In genomic region chr3R:20542283-20543144, dm6 we compare ENCODE assay signal across 5 fruit fly cellular contexts.
TF ChIP-seq lines count a peak whose summit lies in the region.

No protein-coding gene starts in this region.

- TF ChIP-seq CTCF in whole organism, embryonic (GFP tag; optimal IDR thresholded peaks at IDR 0.05; lab: Kevin White, UChicago): no peak

TF ChIP-seq in whole organism, adult, 20 proteins besides CTCF, POLR2A, EP300 and RAD21:
- no peak for TF ChIP-seq CG11617 (GFP tag; optimal IDR thresholded peaks at IDR 0.05; lab: Kevin White, UChicago)
- TF ChIP-seq tj (GFP tag; optimal IDR thresholded peaks at IDR 0.05; lab: Kevin White, UChicago): peak; percentile 84
- TF ChIP-seq Mnt (GFP tag; optimal IDR thresholded peaks at IDR 0.05; lab: Kevin White, UChicago): peak; percentile 36
- peak; percentile 45 for TF ChIP-seq CG7101 (tag; optimal IDR thresholded peaks at IDR 0.05; lab: Kevin White, UChicago)
- TF ChIP-seq cic (GFP tag; optimal IDR thresholded peaks at IDR 0.05; lab: Kevin White, UChicago): peak; percentile 8
- TF ChIP-seq ovo (GFP tag; optimal IDR thresholded peaks at IDR 0.05; lab: Kevin White, UChicago): peak; percentile 80
- TF ChIP-seq bab1 (GFP tag; optimal IDR thresholded peaks at IDR 0.05; lab: Kevin White, UChicago): no peak
- peak; percentile 32 for TF ChIP-seq Crg-1 (GFP tag; optimal IDR thresholded peaks at IDR 0.05; lab: Kevin White, UChicago)
- TF ChIP-seq cnc (optimal IDR thresholded peaks at IDR 0.05; lab: Kevin White, UChicago): no peak
- peak; percentile 4 for TF ChIP-seq kay (GFP tag; lab: Kevin White, UChicago; ENCODE audit: borderline replicate concordance)
TF ChIP-seq in whole organism, adult: peak in this region for 7.

TF ChIP-seq in whole organism, embryonic, 481 proteins besides CTCF, POLR2A, EP300 and RAD21 (continues in another document):
- TF ChIP-seq lilli (GFP tag; optimal IDR thresholded peaks at IDR 0.05; lab: Kevin White, UChicago) (no peak), emc (GFP tag; optimal IDR thresholded peaks at IDR 0.05; lab: Kevin White, UChicago) (no peak), Stat92E (GFP tag; optimal IDR thresholded peaks at IDR 0.05; lab: Kevin White, UChicago) (no peak), CG11696 (GFP tag; IDR thresholded peaks at IDR 0.05; lab: Robert Waterston, UW) (no peak), unc-4 (GFP tag; IDR thresholded peaks at IDR 0.05; lab: Robert Waterston, UW; ENCODE audit: partially characterized antibody) (no peak), CG1792 (GFP tag; optimal IDR thresholded peaks at IDR 0.05; lab: Kevin White, UChicago) (no peak), CG17361 (GFP tag; IDR thresholded peaks at IDR 0.05; lab: Robert Waterston, UW) (peak; percentile 42; the same call in 2 of the 3 replicates), cato (GFP tag; optimal IDR thresholded peaks at IDR 0.05; lab: Kevin White, UChicago; ENCODE audit: borderline replicate concordance) (no peak), HHEX (GFP tag; optimal IDR thresholded peaks at IDR 0.05; lab: Kevin White, UChicago) (peak; percentile 51), crol (GFP tag; IDR thresholded peaks at IDR 0.05; lab: Robert Waterston, UW) (no peak), Hand (GFP tag; optimal IDR thresholded peaks at IDR 0.05; lab: Kevin White, UChicago) (no peak), BEAF-32 (GFP tag; optimal IDR thresholded peaks at IDR 0.05; lab: Kevin White, UChicago) (no peak), CG5245 (GFP tag; optimal IDR thresholded peaks at IDR 0.05; lab: Kevin White, UChicago) (no peak), Elba2 (GFP tag; optimal IDR thresholded peaks at IDR 0.05; lab: Kevin White, UChicago) (no peak), da (GFP tag; optimal IDR thresholded peaks at IDR 0.05; lab: Kevin White, UChicago) (no peak), CrebB (tag; optimal IDR thresholded peaks at IDR 0.05; lab: Kevin White, UChicago) (peak; percentile 67), fd3F (GFP tag; optimal IDR thresholded peaks at IDR 0.05; lab: Kevin White, UChicago) (no peak), mam (GFP tag; optimal IDR thresholded peaks at IDR 0.05; lab: Kevin White, UChicago) (no peak), jigr1 (GFP tag; IDR thresholded peaks at IDR 0.05; lab: Robert Waterston, UW) (no peak), ken (GFP tag; IDR thresholded peaks at IDR 0.05; lab: Robert Waterston, UW) (no peak), lola (GFP tag; optimal IDR thresholded peaks at IDR 0.05; lab: Kevin White, UChicago) (peak in 1 of 3 experiments; percentile 58)

TF ChIP-seq in whole organism, prepupa, 60 proteins besides CTCF, POLR2A, EP300 and RAD21:
- TF ChIP-seq Eip78C (GFP tag; lab: Kevin White, UChicago) (peak; percentile 70), CG4318 (GFP tag; optimal IDR thresholded peaks at IDR 0.05; lab: Kevin White, UChicago) (no peak), CG7368 (GFP tag; optimal IDR thresholded peaks at IDR 0.05; lab: Kevin White, UChicago) (no peak), fd85E (GFP tag; optimal IDR thresholded peaks at IDR 0.05; lab: Kevin White, UChicago) (no peak), CG11902 (GFP tag; optimal IDR thresholded peaks at IDR 0.05; lab: Kevin White, UChicago) (no peak), Hr38 (GFP tag; optimal IDR thresholded peaks at IDR 0.05; lab: Kevin White, UChicago) (no peak), fkh (GFP tag; optimal IDR thresholded peaks at IDR 0.05; lab: Kevin White, UChicago) (peak; percentile 76), vri (GFP tag; optimal IDR thresholded peaks at IDR 0.05; lab: Kevin White, UChicago) (no peak), CG3919 (GFP tag; optimal IDR thresholded peaks at IDR 0.05; lab: Kevin White, UChicago) (no peak), CG1621 (tag; optimal IDR thresholded peaks at IDR 0.05; lab: Kevin White, UChicago) (peak; percentile 32), CG15336 (GFP tag; IDR thresholded peaks at IDR 0.05; lab: Robert Waterston, UW) (0 out of 2 replicates have a peak, but pooled peaks have one; percentile 19), CG9139 (GFP tag; optimal IDR thresholded peaks at IDR 0.05; lab: Kevin White, UChicago) (no peak), esn (GFP tag; optimal IDR thresholded peaks at IDR 0.05; lab: Kevin White, UChicago) (peak; percentile 12), svp (GFP tag; lab: Kevin White, UChicago) (peak; percentile 41), Eip75B (GFP tag; optimal IDR thresholded peaks at IDR 0.05; lab: Kevin White, UChicago) (no peak), CG6163 (GFP tag; IDR thresholded peaks at IDR 0.05; lab: Robert Waterston, UW) (0 out of 3 replicates have a peak, but pooled peaks have one; percentile 8), CG31627 (GFP tag; optimal IDR thresholded peaks at IDR 0.05; lab: Kevin White, UChicago) (no peak), ss (GFP tag; optimal IDR thresholded peaks at IDR 0.05; lab: Kevin White, UChicago) (no peak)

TF ChIP-seq in whole organism, pupa, 21 proteins besides CTCF, POLR2A, EP300 and RAD21:
- TF ChIP-seq EcR (GFP tag; optimal IDR thresholded peaks at IDR 0.05; lab: Kevin White, UChicago): no peak
- TF ChIP-seq CG4496 (GFP tag; IDR thresholded peaks at IDR 0.05; lab: Robert Waterston, UW): peak; percentile 57; the same call in 1 of the 3 replicates
- no peak for TF ChIP-seq fd96Ca (GFP tag; IDR thresholded peaks at IDR 0.05; lab: Robert Waterston, UW)

TF ChIP-seq in whole organism, wandering third instar larva, 38 proteins besides CTCF, POLR2A, EP300 and RAD21:
- TF ChIP-seq Rel (GFP tag; optimal IDR thresholded peaks at IDR 0.05; lab: Kevin White, UChicago): no peak
- TF ChIP-seq Rel (tag; optimal IDR thresholded peaks at IDR 0.05; lab: Kevin White, UChicago): no peak
- TF ChIP-seq ey (GFP tag; optimal IDR thresholded peaks at IDR 0.05; lab: Kevin White, UChicago): no peak
- TF ChIP-seq CG32264 (GFP tag; optimal IDR thresholded peaks at IDR 0.05; lab: Kevin White, UChicago): no peak
- no peak for TF ChIP-seq sage (GFP tag; optimal IDR thresholded peaks at IDR 0.05; lab: Kevin White, UChicago)
- no peak for TF ChIP-seq Hr78 (GFP tag; optimal IDR thresholded peaks at IDR 0.05; lab: Kevin White, UChicago)
- peak; percentile 0 for TF ChIP-seq rgr (GFP tag; optimal IDR thresholded peaks at IDR 0.05; lab: Kevin White, UChicago)
- peak; percentile 26 for TF ChIP-seq brk (GFP tag; optimal IDR thresholded peaks at IDR 0.05; lab: Kevin White, UChicago)
- peak; percentile 53 for TF ChIP-seq Hnf4 (GFP tag; optimal IDR thresholded peaks at IDR 0.05; lab: Kevin White, UChicago)
- TF ChIP-seq woc (GFP tag; optimal IDR thresholded peaks at IDR 0.05; lab: Kevin White, UChicago): no peak
- TF ChIP-seq tai (GFP tag; optimal IDR thresholded peaks at IDR 0.05; lab: Kevin White, UChicago): peak; percentile 43
- no peak for TF ChIP-seq dmrt93B (GFP tag; optimal IDR thresholded peaks at IDR 0.05; lab: Kevin White, UChicago)
- no peak for TF ChIP-seq Dif (GFP tag; optimal IDR thresholded peaks at IDR 0.05; lab: Kevin White, UChicago; ENCODE audit: partially characterized antibody)
- no peak for TF ChIP-seq jim (GFP tag; optimal IDR thresholded peaks at IDR 0.05; lab: Kevin White, UChicago)
- TF ChIP-seq usp (GFP tag; optimal IDR thresholded peaks at IDR 0.05; lab: Kevin White, UChicago): no peak
- TF ChIP-seq OdsH (GFP tag; optimal IDR thresholded peaks at IDR 0.05; lab: Kevin White, UChicago): peak; percentile 33
- TF ChIP-seq Sp1 (GFP tag; optimal IDR thresholded peaks at IDR 0.05; lab: Kevin White, UChicago): peak; percentile 36
- peak; percentile 22 for TF ChIP-seq dsf (GFP tag; optimal IDR thresholded peaks at IDR 0.05; lab: Kevin White, UChicago; ENCODE audit: borderline replicate concordance)
- no peak for TF ChIP-seq dl (GFP tag; optimal IDR thresholded peaks at IDR 0.05; lab: Kevin White, UChicago; ENCODE audit: insufficient read depth in 1 of 2, partially characterized antibody in 2 of 2)
- TF ChIP-seq CG9705 (GFP tag; optimal IDR thresholded peaks at IDR 0.05; lab: Kevin White, UChicago): peak; percentile 32
